Fruit fly (Drosophila melanogaster) whole organism, embryonic: Measurements from ENCODE around the gene HHEX.
A peak's percentile ranks its signal among the peaks of the same experiment; 100 is the strongest.

Source experiments
- Atf3 ChIP-seq: fragments of 200-800 bp; sonication (Bioruptor generic); optimal IDR thresholded peaks from 3 replicates; lab custom pipeline; 2016; ENCODE audit warnings: missing biosample characterization, missing genetic modification characterization
- Blimp-1 ChIP-seq: fragments of 200-800 bp; sonication (Bioruptor generic); optimal IDR thresholded peaks from 3 replicates; lab custom pipeline; 2018; ENCODE audit warnings: missing biosample characterization, missing genetic modification characterization, mild to moderate bottlenecking, moderate library complexity, missing genetic modification reagents
- CG10147 ChIP-seq: fragments of 200-800 bp; sonication (Bioruptor generic); optimal IDR thresholded peaks from 2 replicates; lab custom pipeline; 2019; ENCODE audit warnings: missing biosample characterization, mild to moderate bottlenecking, missing genetic modification characterization, moderate library complexity
- CG10209 ChIP-seq: fragments of 200-800 bp; sonication (Bioruptor generic); optimal IDR thresholded peaks from 3 replicates; lab custom pipeline; 2017; ENCODE audit warnings: missing biosample characterization, mild to moderate bottlenecking, missing genetic modification characterization, missing genetic modification reagents
- CG11247 ChIP-seq: fragments of 200-800 bp; sonication (Bioruptor generic); IDR thresholded peaks from 2 replicates; pipeline ENCODE4 v1.3.6; 2022; ENCODE audit warnings: missing biosample characterization, missing genetic modification characterization
- CG12236 ChIP-seq: fragments of 200-800 bp; sonication (Bioruptor generic); optimal IDR thresholded peaks from 2 replicates; lab custom pipeline; 2016; ENCODE audit warnings: missing biosample characterization, missing genetic modification characterization
- CG12769 ChIP-seq: fragments of 200-800 bp; sonication (Bioruptor generic); optimal IDR thresholded peaks from 2 replicates; lab custom pipeline; 2019; ENCODE audit warnings: missing biosample characterization, mild to moderate bottlenecking, missing genetic modification characterization, moderate library complexity
- CG14050 ChIP-seq: fragments of 200-800 bp; sonication (Bioruptor generic); IDR thresholded peaks from 3 replicates; pipeline ENCODE4 v1.3.6; 2022; ENCODE audit warnings: missing biosample characterization, missing genetic modification characterization
- CG1647 ChIP-seq: fragments of 200-800 bp; sonication (Bioruptor generic); optimal IDR thresholded peaks from 3 replicates; lab custom pipeline; 2016; ENCODE audit warnings: missing biosample characterization, missing genetic modification characterization
- CG16813 ChIP-seq: fragments of 200-800 bp; sonication (Bioruptor generic); IDR thresholded peaks from 3 replicates; pipeline ENCODE4 v1.3.6; 2022; ENCODE audit warnings: missing biosample characterization, missing genetic modification characterization; ENCODE audit not compliant: partially characterized antibody
- CG17328 ChIP-seq: fragments of 200-800 bp; sonication (Bioruptor generic); IDR thresholded peaks from 2 replicates; pipeline ENCODE4 v1.3.6; 2022; ENCODE audit warnings: missing biosample characterization, missing genetic modification characterization
- CG17359 ChIP-seq: fragments of 200-800 bp; sonication (Bioruptor generic); optimal IDR thresholded peaks from 3 replicates; lab custom pipeline; 2018; ENCODE audit warnings: missing biosample characterization, mild to moderate bottlenecking, missing genetic modification characterization, moderate library complexity
- CG18262 ChIP-seq: fragments of 200-800 bp; optimal IDR thresholded peaks from 3 replicates; lab custom pipeline; 2019; ENCODE audit warnings: missing biosample characterization, mild to moderate bottlenecking, missing genetic modification characterization, moderate library complexity
- CG18476 ChIP-seq: fragments of 200-800 bp; sonication (Bioruptor generic); optimal IDR thresholded peaks from 2 replicates; lab custom pipeline; 2016; ENCODE audit warnings: missing biosample characterization, mild to moderate bottlenecking, missing genetic modification characterization
- CG31388 ChIP-seq: fragments of 200-800 bp; sonication (Bioruptor generic); optimal IDR thresholded peaks from 2 replicates; lab custom pipeline; 2016; ENCODE audit warnings: missing biosample characterization, missing genetic modification characterization
- CG3995 ChIP-seq: fragments of 200-800 bp; sonication (Bioruptor generic); optimal IDR thresholded peaks from 3 replicates; lab custom pipeline; 2016; ENCODE audit warnings: missing biosample characterization, missing genetic modification characterization
- CG6791 ChIP-seq: fragments of 200-800 bp; sonication (Bioruptor generic); IDR thresholded peaks from 3 replicates; pipeline ENCODE4 v1.3.6; 2022; ENCODE audit warnings: missing biosample characterization, missing genetic modification characterization; ENCODE audit not compliant: partially characterized antibody
- CG7372 ChIP-seq: fragments of 200-800 bp; sonication (Bioruptor generic); IDR thresholded peaks from 2 replicates; pipeline ENCODE4 v1.3.6; 2022; ENCODE audit warnings: missing biosample characterization, missing genetic modification characterization
- CG7928 ChIP-seq: fragments of 200-800 bp; sonication (Bioruptor generic); optimal IDR thresholded peaks from 2 replicates; lab custom pipeline; 2017; ENCODE audit warnings: missing biosample characterization, mild to moderate bottlenecking, missing genetic modification characterization
- CG8089 ChIP-seq: fragments of 200-800 bp; sonication (Bioruptor generic); optimal IDR thresholded peaks from 3 replicates; lab custom pipeline; 2016; ENCODE audit warnings: missing biosample characterization, missing genetic modification characterization
- CG9817 ChIP-seq: fragments of 200-800 bp; sonication (Bioruptor generic); optimal IDR thresholded peaks from 2 replicates; lab custom pipeline; 2018; ENCODE audit warnings: missing biosample characterization, mild to moderate bottlenecking, missing genetic modification characterization, moderate library complexity
- CHES-1-like ChIP-seq: fragments of 200-800 bp; sonication (Bioruptor generic); optimal IDR thresholded peaks from 2 replicates; lab custom pipeline; 2016; ENCODE audit warnings: missing biosample characterization, missing genetic modification characterization
- Dbx ChIP-seq: fragments of 200-800 bp; sonication (Bioruptor generic); IDR thresholded peaks from 3 replicates; pipeline ENCODE4 v1.3.6; 2022; ENCODE audit warnings: missing biosample characterization, missing genetic modification characterization
- Fer3 ChIP-seq: fragments of 200-800 bp; sonication (Bioruptor generic); optimal IDR thresholded peaks from 2 replicates; lab custom pipeline; 2018; ENCODE audit warnings: missing biosample characterization, mild to moderate bottlenecking, missing genetic modification characterization, moderate library complexity
- Gug ChIP-seq: fragments of 200-800 bp; sonication (Bioruptor generic); IDR thresholded peaks from 4 replicates; pipeline ENCODE4 v1.3.6; 2022; ENCODE audit warnings: missing biosample characterization, missing genetic modification characterization
- H2.0 ChIP-seq: fragments of 200-800 bp; sonication (Bioruptor generic); IDR thresholded peaks from 2 replicates; pipeline ENCODE4 v1.3.6; 2022; ENCODE audit warnings: missing biosample characterization, missing genetic modification characterization
- HLH4C ChIP-seq: fragments of 200-800 bp; sonication (Bioruptor generic); IDR thresholded peaks from 3 replicates; pipeline ENCODE4 v1.3.6; 2022; ENCODE audit warnings: missing biosample characterization, missing genetic modification characterization; ENCODE audit not compliant: partially characterized antibody
- Hsf ChIP-seq: fragments of 200-800 bp; sonication (Bioruptor generic); optimal IDR thresholded peaks from 3 replicates; lab custom pipeline; 2016; ENCODE audit warnings: missing biosample characterization, missing genetic modification characterization
- Lhr ChIP-seq: fragments of 200-800 bp; sonication (Bioruptor generic); optimal IDR thresholded peaks from 3 replicates; lab custom pipeline; 2017; ENCODE audit warnings: mild to moderate bottlenecking, missing biosample characterization, missing genetic modification reagents, missing genetic modification characterization
- Nf-YA ChIP-seq: fragments of 200-800 bp; sonication (Bioruptor generic); IDR thresholded peaks from 2 replicates; pipeline ENCODE4 v1.3.6; 2022; ENCODE audit warnings: missing biosample characterization, missing genetic modification characterization
- Nf-YB ChIP-seq: fragments of 200-800 bp; sonication (Bioruptor generic); optimal IDR thresholded peaks from 3 replicates; lab custom pipeline; 2019; ENCODE audit warnings: missing biosample characterization, mild to moderate bottlenecking, missing genetic modification characterization, moderate library complexity
- Ssrp ChIP-seq: fragments of 200-800 bp; sonication (Bioruptor generic); optimal IDR thresholded peaks from 2 replicates; lab custom pipeline; 2018; ENCODE audit warnings: missing biosample characterization, mild to moderate bottlenecking, missing genetic modification characterization, moderate library complexity
- Usf ChIP-seq: fragments of 200-800 bp; sonication (Bioruptor generic); optimal IDR thresholded peaks from 2 replicates; lab custom pipeline; 2017; ENCODE audit warnings: missing genotype, missing biosample characterization, missing genetic modification characterization
- ara ChIP-seq: fragments of 200-800 bp; sonication (Bioruptor generic); IDR thresholded peaks from 2 replicates; pipeline ENCODE4 v1.3.6; 2022; ENCODE audit warnings: missing biosample characterization, missing genetic modification characterization
- bab2 ChIP-seq: fragments of 200-800 bp; sonication (Bioruptor generic); optimal IDR thresholded peaks from 2 replicates; lab custom pipeline; 2016; ENCODE audit warnings: missing biosample characterization, missing genetic modification characterization
- caup ChIP-seq: fragments of 200-800 bp; sonication (Bioruptor generic); optimal IDR thresholded peaks from 3 replicates; lab custom pipeline; 2017; ENCODE audit warnings: missing biosample characterization, mild to moderate bottlenecking, missing genetic modification characterization, moderate library complexity; ENCODE audit not compliant: severe bottlenecking
- chm ChIP-seq: fragments of 200-800 bp; sonication (Bioruptor generic); IDR thresholded peaks from 2 replicates; pipeline ENCODE4 v1.3.6; 2022; ENCODE audit warnings: missing biosample characterization, missing genetic modification characterization
- danr ChIP-seq: fragments of 200-800 bp; sonication (Bioruptor generic); IDR thresholded peaks from 2 replicates; pipeline ENCODE4 v1.3.6; 2022; ENCODE audit warnings: missing biosample characterization, missing genetic modification characterization
- dmrt11E ChIP-seq: fragments of 200-800 bp; sonication (Bioruptor generic); optimal IDR thresholded peaks from 3 replicates; lab custom pipeline; 2018; ENCODE audit warnings: missing biosample characterization, mild to moderate bottlenecking, missing genetic modification characterization, moderate library complexity
- eve ChIP-seq, 2 experiments: fragments of >200 bp; optimal IDR thresholded peaks; 2 replicates each; lab custom pipeline; 2017; ENCODE audit warnings: missing biosample characterization in 2 of 2, missing genetic modification characterization in 2 of 2
- nerfin-2 ChIP-seq: fragments of 200-800 bp; sonication (Bioruptor generic); IDR thresholded peaks from 2 replicates; pipeline ENCODE4 v1.3.6; 2022; ENCODE audit warnings: missing biosample characterization, missing genetic modification characterization; ENCODE audit not compliant: partially characterized antibody
- phol ChIP-seq: fragments of 200-800 bp; sonication (Bioruptor generic); optimal IDR thresholded peaks from 3 replicates; lab custom pipeline; 2018; ENCODE audit warnings: missing biosample characterization, mild to moderate bottlenecking, missing genetic modification characterization, moderate library complexity
- pita ChIP-seq: fragments of 200-800 bp; sonication (Bioruptor generic); optimal IDR thresholded peaks from 2 replicates; lab custom pipeline; 2017; ENCODE audit warnings: missing biosample characterization, mild to moderate bottlenecking, missing genetic modification characterization
- ro ChIP-seq: fragments of 200-800 bp; sonication (Bioruptor generic); IDR thresholded peaks from 2 replicates; pipeline ENCODE4 v1.3.6; 2022; ENCODE audit warnings: missing biosample characterization, missing genetic modification characterization
- row ChIP-seq: fragments of 200-800 bp; sonication (Bioruptor generic); IDR thresholded peaks from 3 replicates; pipeline ENCODE4 v1.3.6; 2022; ENCODE audit warnings: missing biosample characterization, missing genetic modification characterization
- salm ChIP-seq: fragments of 200-800 bp; sonication (Bioruptor generic); optimal IDR thresholded peaks from 2 replicates; lab custom pipeline; 2018; ENCODE audit warnings: missing biosample characterization, mild to moderate bottlenecking, missing genetic modification characterization
- sd ChIP-seq: fragments of 200-800 bp; sonication (Bioruptor generic); optimal IDR thresholded peaks from 3 replicates; lab custom pipeline; 2018; ENCODE audit warnings: missing biosample characterization, mild to moderate bottlenecking, missing genetic modification characterization, moderate library complexity
- sens-2 ChIP-seq: fragments of 200-800 bp; sonication (Bioruptor generic); IDR thresholded peaks from 2 replicates; pipeline ENCODE4 v1.3.6; 2022; ENCODE audit warnings: missing biosample characterization, missing genetic modification characterization
- vvl ChIP-seq: fragments of 200-800 bp; sonication (Bioruptor generic); IDR thresholded peaks from 2 replicates; pipeline ENCODE4 v1.3.6; 2022; ENCODE audit warnings: missing biosample characterization, missing genetic modification characterization

HHEX gene

dm6 chr3R:21101453-21102214 lies 20.9 kb upstream of the HHEX start, which contains the start of the genes CG7044 and Tbc1d22 (continued):
- TF ChIP-seq CG1647 (GFP tag; lab: Kevin White, UChicago) (no peak), Dbx (GFP tag; lab: Robert Waterston, UW) (peak; percentile 63; the same call in 1 of the 3 replicates), phol (peak; percentile 57), salm (tag; lab: Kevin White, UChicago) (no peak), CG31388 (GFP tag; lab: Kevin White, UChicago) (no peak), bab2 (GFP tag; lab: Kevin White, UChicago) (peak; percentile 26), chm (no peak), ro (no peak), CG6791 (0 out of 3 replicates have a peak, but pooled peaks have one; percentile 10), CG7372 (GFP tag; lab: Robert Waterston, UW) (no peak), CG3995 (GFP tag; lab: Kevin White, UChicago) (peak; percentile 96), sd (tag; lab: Kevin White, UChicago) (no peak), CG10147 (no peak), Nf-YA (no peak), CHES-1-like (GFP tag; lab: Kevin White, UChicago) (peak; percentile 3), CG16813 (GFP tag; lab: Robert Waterston, UW) (peak; percentile 40; the same call in 2 of the 3 replicates), CG12769 (tag; lab: Kevin White, UChicago) (no peak), CG10209 (GFP tag; lab: Kevin White, UChicago) (peak; percentile 29), sens-2 (GFP tag; lab: Robert Waterston, UW) (no peak), caup (no peak), Ssrp (tag; lab: Kevin White, UChicago) (peak; percentile 54), vvl (no peak; the same call in 1 of the 2 replicates), CG14050 (GFP tag; lab: Robert Waterston, UW) (no peak), CG9817 (tag; lab: Kevin White, UChicago) (peak; percentile 54), Blimp-1 (peak; percentile 18), HLH4C (GFP tag; lab: Robert Waterston, UW) (no peak), nerfin-2 (GFP tag; lab: Robert Waterston, UW) (no peak), CG7928 (GFP tag; lab: Kevin White, UChicago) (no peak), CG11247 (no peak), Nf-YB (peak; percentile 7), Fer3 (tag; lab: Kevin White, UChicago) (peak; percentile 26), row (peak; percentile 91), CG18262 (tag; lab: Kevin White, UChicago) (peak; percentile 51), pita (GFP tag; lab: Kevin White, UChicago) (no peak), CG12236 (GFP tag; lab: Kevin White, UChicago) (no peak), H2.0 (GFP tag; lab: Robert Waterston, UW) (peak; percentile 30; the same call in 1 of the 2 replicates), danr (GFP tag; lab: Robert Waterston, UW) (no peak), CG17359 (tag; lab: Kevin White, UChicago) (no peak), Usf (GFP tag; lab: Kevin White, UChicago) (peak; percentile 45), CG18476 (GFP tag; lab: Kevin White, UChicago) (peak; percentile 19), Gug (GFP tag; lab: Robert Waterston, UW) (peak; percentile 61), dmrt11E (tag; lab: Kevin White, UChicago) (peak; percentile 62), CG8089 (GFP tag; lab: Kevin White, UChicago) (peak; percentile 18), eve (GFP tag; optimal IDR thresholded peaks at IDR 0.05; lab: Kevin White, UChicago) (no peak), CG17328 (GFP tag; lab: Robert Waterston, UW) (no peak), ara (GFP tag; lab: Robert Waterston, UW) (no peak), Atf3 (GFP tag; lab: Kevin White, UChicago) (no peak), Lhr (GFP tag; lab: Kevin White, UChicago) (peak; percentile 61), Hsf (GFP tag; lab: Kevin White, UChicago) (peak; percentile 51)
